Worm (Caenorhabditis elegans) whole organism, young adult: Measurements from ENCODE around the gene K08D10.13.
"Not testable (repeated sequence)": the region's sequence is repeated elsewhere in the genome, so short reads cannot be mapped to it uniquely, and the experiment has no call there.

ENCODE experiments used
- C06A6.2 ChIP-seq: fragments of 200-800 bp; sonication (Bioruptor generic); conservative IDR thresholded peaks from 2 replicates; pipeline ENCODE4 v1.3.6; 2022; ENCODE audit warnings: missing genetic modification characterization, missing compliant biosample characterization
- C17E4.6 ChIP-seq: fragments of 200-800 bp; sonication (Bioruptor generic); IDR thresholded peaks from 2 replicates; pipeline ENCODE4 v1.3.6; 2022; ENCODE audit warnings: missing genetic modification reagents, missing genetic modification characterization, missing compliant biosample characterization
- D2030.7 ChIP-seq: fragments of 200-800 bp; sonication (Bioruptor generic); IDR thresholded peaks from 2 replicates; pipeline ENCODE4 v1.3.6; 2022; ENCODE audit warnings: missing genetic modification reagents, missing genetic modification characterization, missing compliant biosample characterization
- F10E7.11 ChIP-seq: sonication (generic microtip); optimal IDR thresholded peaks from 2 replicates; lab custom pipeline; 2017; ENCODE audit warnings: mild to moderate bottlenecking, missing genetic modification characterization, moderate library complexity, missing compliant biosample characterization
- F22D6.2 ChIP-seq: sonication (generic microtip); optimal IDR thresholded peaks from 2 replicates; lab custom pipeline; 2016; ENCODE audit warnings: mild to moderate bottlenecking, missing genetic modification characterization, missing compliant biosample characterization
- F23B12.7 ChIP-seq: sonication (generic microtip); optimal IDR thresholded peaks from 2 replicates; lab custom pipeline; 2017; ENCODE audit warnings: missing genetic modification characterization, mild to moderate bottlenecking, missing compliant biosample characterization, antibody characterized with exemption, moderate library complexity; ENCODE audit not compliant: insufficient read depth
- F39B2.1 ChIP-seq: fragments of 200-800 bp; sonication (Bioruptor generic); IDR thresholded peaks from 2 replicates; pipeline ENCODE4 v1.3.6; 2022; ENCODE audit warnings: missing genetic modification reagents, missing genetic modification characterization, missing compliant biosample characterization
- F52B5.7 ChIP-seq: sonication (generic microtip); optimal IDR thresholded peaks from 2 replicates; lab custom pipeline; 2016; ENCODE audit warnings: mild to moderate bottlenecking, missing genetic modification characterization, missing compliant biosample characterization
- akir-1 ChIP-seq: fragments of 200-800 bp; sonication (Bioruptor generic); optimal IDR thresholded peaks from 2 replicates; lab custom pipeline; 2018; ENCODE audit warnings: mild to moderate bottlenecking, missing genetic modification characterization, moderate library complexity, missing compliant biosample characterization
- atf-7 ChIP-seq: sonication (generic microtip); optimal IDR thresholded peaks from 2 replicates; lab custom pipeline; 2017; ENCODE audit warnings: mild to moderate bottlenecking, missing genetic modification characterization, missing compliant biosample characterization
- athp-1 ChIP-seq: sonication (generic microtip); optimal IDR thresholded peaks from 2 replicates; lab custom pipeline; 2017; ENCODE audit warnings: mild to moderate bottlenecking, missing genetic modification characterization, missing compliant biosample characterization
- ccch-3 ChIP-seq: fragments of 200-800 bp; sonication (Bioruptor generic); optimal IDR thresholded peaks from 2 replicates; lab custom pipeline; 2018; ENCODE audit warnings: mild to moderate bottlenecking, missing genetic modification characterization, missing compliant biosample characterization
- ceh-27 ChIP-seq: fragments of 200-800 bp; sonication (Bioruptor generic); optimal IDR thresholded peaks from 2 replicates; lab custom pipeline; 2018; ENCODE audit warnings: mild to moderate bottlenecking, missing genetic modification characterization, moderate library complexity, missing compliant biosample characterization
- chd-7 ChIP-seq: sonication (generic microtip); optimal IDR thresholded peaks from 2 replicates; lab custom pipeline; 2016; ENCODE audit warnings: mild to moderate bottlenecking, missing genetic modification characterization, moderate library complexity, missing compliant biosample characterization
- efl-1 ChIP-seq: fragments of 150-350 bp; optimal IDR thresholded peaks from 2 replicates; lab custom pipeline; 2014; ENCODE audit warnings: missing biosample characterization, missing genetic modification reagents, missing genetic modification characterization
- egl-44 ChIP-seq: fragments of 200-800 bp; sonication (Bioruptor generic); IDR thresholded peaks from 2 replicates; pipeline ENCODE4 v1.3.6; 2022; ENCODE audit warnings: missing genetic modification reagents, missing genetic modification characterization, missing compliant biosample characterization
- ekl-4 ChIP-seq: fragments of 200-800 bp; sonication (Bioruptor generic); IDR thresholded peaks from 2 replicates; pipeline ENCODE4 v1.3.6; 2022; ENCODE audit warnings: missing genetic modification reagents, missing genetic modification characterization, missing compliant biosample characterization
- fkh-3 ChIP-seq: sonication (generic microtip); optimal IDR thresholded peaks from 2 replicates; lab custom pipeline; 2016; ENCODE audit warnings: mild to moderate bottlenecking, missing genetic modification characterization, missing compliant biosample characterization
- gei-17 ChIP-seq: fragments of 200-800 bp; sonication (Bioruptor generic); optimal IDR thresholded peaks from 2 replicates; lab custom pipeline; 2018; ENCODE audit warnings: mild to moderate bottlenecking, missing genetic modification characterization, missing compliant biosample characterization
- hrde-1 ChIP-seq: sonication (generic microtip); optimal IDR thresholded peaks from 2 replicates; lab custom pipeline; 2016; ENCODE audit warnings: missing genetic modification characterization, mild to moderate bottlenecking, missing compliant biosample characterization, moderate library complexity, missing genotype, missing genetic modification reagents, borderline replicate concordance
- lag-1 ChIP-seq: fragments of 200-800 bp; sonication (Bioruptor generic); IDR thresholded peaks from 2 replicates; pipeline ENCODE4 v1.3.6; 2022; ENCODE audit warnings: missing genetic modification reagents, missing genetic modification characterization, missing compliant biosample characterization
- let-607 ChIP-seq, 2 experiments: fragments of 200-800 bp in 1 of 2; sonication (Bioruptor generic) in 1 of 2; sonication (generic microtip) in 1 of 2; optimal IDR thresholded peaks; 2 replicates each; lab custom pipeline; 2016 to 2018; ENCODE audit warnings: mild to moderate bottlenecking in 2 of 2, missing compliant biosample characterization in 2 of 2, missing genetic modification characterization in 2 of 2, moderate library complexity in 2 of 2, missing genotype in 1 of 2
- lin-26 ChIP-seq: fragments of 200-800 bp; sonication (Bioruptor generic); IDR thresholded peaks from 2 replicates; pipeline ENCODE4 v1.3.6; 2022; ENCODE audit warnings: missing genetic modification reagents, missing genetic modification characterization, missing compliant biosample characterization
- lin-35 ChIP-seq, 3 experiments: fragments of 150-350 bp in 2 of 3; sonication (generic microtip) in 1 of 3; optimal IDR thresholded peaks; 2 replicates each; lab custom pipeline; 2014 to 2018; ENCODE audit warnings: missing biosample characterization in 3 of 3, missing genetic modification characterization in 3 of 3, missing genetic modification reagents in 3 of 3
- lin-40 ChIP-seq: sonication (generic microtip); optimal IDR thresholded peaks from 2 replicates; lab custom pipeline; 2016; ENCODE audit warnings: missing genetic modification characterization, mild to moderate bottlenecking, missing compliant biosample characterization, missing genotype, missing genetic modification reagents
- madf-10 ChIP-seq: sonication (generic microtip); optimal IDR thresholded peaks from 2 replicates; lab custom pipeline; 2016; ENCODE audit warnings: mild to moderate bottlenecking, missing genetic modification characterization, missing compliant biosample characterization
- madf-3 ChIP-seq: fragments of 200-800 bp; sonication (Bioruptor generic); IDR thresholded peaks from 2 replicates; pipeline ENCODE4 v1.3.6; 2022; ENCODE audit warnings: missing genetic modification reagents, missing genetic modification characterization, missing compliant biosample characterization
- mes-4 ChIP-seq: sonication (generic microtip); optimal IDR thresholded peaks from 2 replicates; lab custom pipeline; 2016; ENCODE audit warnings: missing genotype, missing genetic modification characterization, missing compliant biosample characterization
- nfya-1 ChIP-seq: sonication (generic microtip); optimal IDR thresholded peaks from 2 replicates; lab custom pipeline; 2017; ENCODE audit warnings: antibody characterized with exemption, missing compliant biosample characterization, missing genetic modification characterization, borderline replicate concordance; ENCODE audit not compliant: insufficient read depth
- nfya-2 ChIP-seq: fragments of 200-800 bp; sonication (Bioruptor generic); IDR thresholded peaks from 2 replicates; pipeline ENCODE4 v1.3.6; 2022; ENCODE audit warnings: missing genetic modification reagents, missing genetic modification characterization, missing compliant biosample characterization
- nhr-80 ChIP-seq: sonication (generic microtip); optimal IDR thresholded peaks from 2 replicates; lab custom pipeline; 2016; ENCODE audit warnings: missing genetic modification characterization, missing compliant biosample characterization
- rcor-1 ChIP-seq: fragments of 200-800 bp; sonication (Bioruptor generic); IDR thresholded peaks from 2 replicates; pipeline ENCODE4 v1.3.6; 2022; ENCODE audit warnings: missing genetic modification reagents, missing genetic modification characterization, missing compliant biosample characterization
- sdz-38 ChIP-seq: sonication (generic microtip); optimal IDR thresholded peaks from 2 replicates; lab custom pipeline; 2016; ENCODE audit warnings: missing genotype, missing genetic modification characterization, missing compliant biosample characterization
- tlf-1 ChIP-seq: fragments of 200-800 bp; sonication (Bioruptor generic); optimal IDR thresholded peaks from 2 replicates; lab custom pipeline; 2018; ENCODE audit warnings: mild to moderate bottlenecking, missing genetic modification characterization, missing compliant biosample characterization
- unc-130 ChIP-seq: sonication (generic microtip); optimal IDR thresholded peaks from 2 replicates; lab custom pipeline; 2016; ENCODE audit warnings: missing genetic modification reagents, missing genetic modification characterization, missing compliant biosample characterization
- zfh-2 ChIP-seq: fragments of 200-800 bp; sonication (Bioruptor generic); conservative IDR thresholded peaks from 2 replicates; pipeline ENCODE4 v1.3.6; 2022; ENCODE audit warnings: missing genetic modification reagents, missing genetic modification characterization, missing compliant biosample characterization
- zim-3 ChIP-seq: sonication (generic microtip); optimal IDR thresholded peaks from 2 replicates; lab custom pipeline; 2017; ENCODE audit warnings: mild to moderate bottlenecking, missing genetic modification characterization, moderate library complexity, missing compliant biosample characterization
- ztf-18 ChIP-seq: sonication (generic microtip); optimal IDR thresholded peaks from 2 replicates; lab custom pipeline; 2016; ENCODE audit warnings: missing genotype, mild to moderate bottlenecking, missing genetic modification characterization, missing compliant biosample characterization
- ztf-25 ChIP-seq: fragments of 200-800 bp; sonication (Bioruptor generic); IDR thresholded peaks from 2 replicates; pipeline ENCODE4 v1.3.6; 2022; ENCODE audit warnings: missing genetic modification reagents, missing genetic modification characterization, missing compliant biosample characterization
- ztf-26 ChIP-seq: sonication (generic microtip); optimal IDR thresholded peaks from 2 replicates; lab custom pipeline; 2017; ENCODE audit warnings: missing genetic modification characterization, missing compliant biosample characterization
- ztf-6 ChIP-seq: fragments of 200-800 bp; sonication (Bioruptor generic); IDR thresholded peaks from 2 replicates; pipeline ENCODE4 v1.3.6; 2022; ENCODE audit warnings: missing genetic modification reagents, missing genetic modification characterization, missing compliant biosample characterization

K08D10.13 gene

ce11 chrIV:4150138-4150537, 21.2 kb downstream of the K08D10.13 start (continued):
- TF ChIP-seq athp-1 (tag; lab: Kevin White, UChicago) (no peak), ekl-4 (GFP tag; lab: Robert Waterston, UW) (no peak)

DNA sequence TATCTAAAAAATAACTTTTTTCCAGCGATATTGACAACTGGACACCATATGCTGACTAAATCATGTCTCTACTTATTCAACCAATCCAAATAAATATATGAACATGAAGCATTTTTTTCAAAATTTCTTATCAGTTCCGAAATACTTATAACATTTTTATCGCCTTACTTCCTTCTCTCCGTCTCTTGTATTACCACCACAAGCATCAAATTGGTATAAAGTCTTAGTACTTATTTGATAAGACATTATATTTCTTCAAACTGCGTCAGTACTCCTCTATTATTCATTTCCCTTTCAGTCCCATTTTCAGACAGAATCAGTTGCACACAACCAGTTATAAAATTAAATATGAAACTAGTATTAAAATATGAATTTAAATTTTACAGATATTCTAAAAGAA, 23.5 kb downstream of the K08D10.13 start:
- TF ChIP-seq nhr-80 (peak; percentile 77), F52B5.7 (tag; lab: Kevin White, UChicago) (no peak)

- TF ChIP-seq lag-1 (no peak), F39B2.1 (GFP tag; lab: Robert Waterston, UW) (no peak), fkh-3 (tag; lab: Kevin White, UChicago) (no peak), zfh-2 (no peak), nfya-1 (no peak), tlf-1 (GFP tag; lab: Kevin White, UChicago) (no peak), sdz-38 (no peak), let-607 (tag; optimal IDR thresholded peaks at IDR 0.05; lab: Kevin White, UChicago) (no peak), chd-7 (tag; lab: Kevin White, UChicago) (no peak), ztf-18 (tag; lab: Kevin White, UChicago) (no peak), F22D6.2 (tag; lab: Kevin White, UChicago) (no peak), D2030.7 (GFP tag; lab: Robert Waterston, UW) (no peak), lin-35 (GFP tag; optimal IDR thresholded peaks at IDR 0.05; lab: Kevin White, UChicago) (no peak), efl-1 (no peak), unc-130 (GFP tag; lab: Kevin White, UChicago) (no peak), egl-44 (GFP tag; lab: Robert Waterston, UW) (no peak)
These were observed 26.6 kb downstream of the K08D10.13 start, which contains the start of gene R07C12.3 for ce11 chrIV:4144784-4145183. Gene R07C12.3 (plus strand): TSS chrIV:4145084.

DNA sequence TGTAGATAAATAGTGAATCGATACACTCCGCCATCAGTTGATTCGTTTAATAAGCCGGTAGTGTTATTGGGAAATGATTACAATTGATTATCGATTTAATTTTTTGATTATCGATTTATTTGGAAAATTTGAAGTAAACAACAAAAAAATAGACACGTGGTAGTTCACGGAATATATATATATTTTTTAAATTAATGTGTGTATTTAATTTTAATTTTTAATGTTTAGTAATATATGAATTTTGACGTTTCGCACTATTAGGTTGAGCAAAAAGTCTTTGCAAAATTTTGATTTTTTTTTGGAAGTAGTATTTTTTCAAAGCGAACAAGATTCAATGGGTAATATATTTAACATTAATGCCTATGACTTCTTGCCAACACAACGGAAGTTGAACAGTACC, 28.4 kb downstream of the K08D10.13 start, which contains the start of gene F49F1.12:
F49F1.12 (minus strand) TSS at position 101 of the 400 bp plus-strand sequence.
- not testable (repeated sequence) for TF ChIP-seq ekl-4 (GFP tag; lab: Robert Waterston, UW); chd-7 (tag; lab: Kevin White, UChicago); mes-4 (tag; lab: Kevin White, UChicago)
- TF ChIP-seq, all 124 proteins: peak for 0; not testable (repeated sequence) for 124

ce11 chrIV:4141311-4141710, 30.1 kb downstream of the K08D10.13 start, which contains the start of gene F49F1.11:
Gene F49F1.11 (minus strand): TSS chrIV:4141411.
- TF ChIP-seq atf-7 (tag; lab: Kevin White, UChicago) (no peak), nfya-1 (no peak), athp-1 (tag; lab: Kevin White, UChicago) (no peak), lin-40 (no peak), akir-1 (GFP tag; lab: Kevin White, UChicago) (no peak), F23B12.7 (no peak), C17E4.6 (GFP tag; lab: Robert Waterston, UW) (no peak), nfya-2 (GFP tag; lab: Robert Waterston, UW) (no peak), sdz-38 (no peak), rcor-1 (GFP tag; lab: Robert Waterston, UW) (no peak), C06A6.2 (GFP tag; lab: Robert Waterston, UW) (no peak), ccch-3 (no peak)
- TF ChIP-seq, all 124 proteins: peak for 0

DNA sequence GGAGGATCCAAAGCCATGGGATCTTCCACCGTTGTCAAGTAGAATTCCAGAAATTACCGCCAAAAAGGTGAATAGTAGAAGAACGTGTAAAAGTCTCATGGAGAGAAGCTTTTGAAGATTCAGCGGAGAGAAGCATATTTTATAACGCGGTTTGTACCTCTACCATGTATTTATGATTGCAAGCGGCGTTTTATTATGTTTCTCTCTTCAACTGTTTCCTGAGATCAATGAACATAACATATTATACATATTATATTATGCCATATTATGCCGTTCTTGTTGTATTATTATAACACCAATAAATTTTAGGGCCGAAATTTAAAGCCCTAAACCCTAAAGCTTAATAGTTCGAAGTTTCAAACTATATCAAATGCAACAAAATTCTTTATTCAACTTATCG, 31.1 kb downstream of the K08D10.13 start, which contains the start of gene F49F1.18:
F49F1.18 (minus strand) TSS at position 101 of the 400 bp plus-strand sequence.
- TF ChIP-seq lin-26 (GFP tag; lab: Robert Waterston, UW) (no peak), madf-10 (tag; lab: Kevin White, UChicago) (no peak), chd-7 (tag; lab: Kevin White, UChicago) (no peak), ceh-27 (GFP tag; lab: Kevin White, UChicago) (no peak), ztf-6 (GFP tag; lab: Robert Waterston, UW) (no peak), zim-3 (tag; lab: Kevin White, UChicago) (no peak), ztf-25 (GFP tag; lab: Robert Waterston, UW) (no peak), sdz-38 (no peak), ztf-26 (no peak), F10E7.11 (tag; lab: Kevin White, UChicago) (no peak), hrde-1 (tag; lab: Kevin White, UChicago) (no peak), lin-40 (no peak), madf-3 (GFP tag; lab: Robert Waterston, UW) (no peak), gei-17 (GFP tag; lab: Kevin White, UChicago) (no peak)
